Worm (Caenorhabditis elegans) whole organism, late embryonic: ENCODE data around the gene C54H2.4.

Experiments
- ceh-6 ChIP-seq: fragments of 200-800 bp; sonication (Bioruptor generic); optimal IDR thresholded peaks from 2 replicates; lab custom pipeline; 2018; ENCODE audit warnings: mild to moderate bottlenecking, missing genetic modification characterization, missing compliant biosample characterization
- dve-1 ChIP-seq: sonication (generic microtip); optimal IDR thresholded peaks from 2 replicates; lab custom pipeline; 2017; ENCODE audit warnings: antibody characterized with exemption, mild to moderate bottlenecking, missing genetic modification characterization, missing compliant biosample characterization
- lin-11 ChIP-seq: fragments of 200-800 bp; sonication (Bioruptor generic); optimal IDR thresholded peaks from 2 replicates; lab custom pipeline; 2018; ENCODE audit warnings: mild to moderate bottlenecking, missing genetic modification characterization, missing compliant biosample characterization
- nhr-11 ChIP-seq: fragments of 150-350 bp; optimal IDR thresholded peaks from 2 replicates; lab custom pipeline; 2014; ENCODE audit warnings: missing biosample characterization, missing genetic modification characterization
- odd-2 ChIP-seq: sonication (generic microtip); optimal IDR thresholded peaks from 2 replicates; lab custom pipeline; 2017; ENCODE audit warnings: antibody characterized with exemption, mild to moderate bottlenecking, missing genetic modification characterization, missing compliant biosample characterization
- pag-3 ChIP-seq: sonication (generic microtip); optimal IDR thresholded peaks from 2 replicates; lab custom pipeline; 2016; ENCODE audit warnings: missing compliant biosample characterization, missing genetic modification characterization, borderline replicate concordance
- pha-2 ChIP-seq: sonication (generic microtip); optimal IDR thresholded peaks from 2 replicates; lab custom pipeline; 2017; ENCODE audit warnings: mild to moderate bottlenecking, missing genetic modification characterization, missing compliant biosample characterization
- pha-4 ChIP-seq: fragments of 150-350 bp; optimal IDR thresholded peaks from 2 replicates; lab custom pipeline; 2018; ENCODE audit warnings: missing biosample characterization, missing genetic modification reagents, missing genetic modification characterization
- pqm-1 ChIP-seq: sonication (generic microtip); optimal IDR thresholded peaks from 2 replicates; lab custom pipeline; 2016; ENCODE audit warnings: missing genetic modification characterization, missing compliant biosample characterization
- tbx-2 ChIP-seq: sonication (generic microtip); optimal IDR thresholded peaks from 2 replicates; lab custom pipeline; 2016; ENCODE audit warnings: missing genetic modification characterization, missing compliant biosample characterization
- zip-5 ChIP-seq: sonication (generic microtip); optimal IDR thresholded peaks from 2 replicates; lab custom pipeline; 2016; ENCODE audit warnings: missing genetic modification characterization, missing compliant biosample characterization

DNA sequence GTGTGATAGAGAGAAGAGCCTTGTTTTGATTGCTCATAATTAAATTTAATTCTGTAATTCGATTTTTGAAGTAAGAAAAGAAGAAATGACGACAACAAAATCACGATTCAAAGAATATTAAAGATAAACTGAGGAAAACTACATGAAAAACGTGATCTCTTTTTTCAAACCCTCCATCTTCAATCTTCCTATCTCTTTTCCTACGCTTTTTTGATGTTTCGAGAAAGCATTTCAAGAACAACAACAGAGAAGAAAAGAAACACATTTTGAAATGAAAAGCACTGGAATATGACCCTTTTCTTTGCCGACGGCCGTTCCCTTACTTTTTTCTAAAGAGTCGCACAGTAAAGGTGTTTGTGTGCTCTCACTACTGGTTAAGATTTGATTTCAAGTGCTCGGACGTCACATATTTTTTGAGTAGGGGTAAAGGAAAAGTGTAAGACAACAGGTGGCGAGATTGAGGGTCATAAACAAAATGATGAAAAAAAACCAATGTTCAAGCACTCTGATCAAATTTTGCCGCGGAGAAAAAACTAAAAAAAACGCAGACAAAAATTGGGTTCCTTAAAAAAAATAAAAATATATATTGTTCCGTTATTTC is 35.4 kb upstream of the C54H2.4 start, which contains the start of gene F13D11.3:
- TF ChIP-seq pag-3 (tag; lab: Kevin White, UChicago) (no peak), pqm-1 (no peak), dve-1 (tag; lab: Kevin White, UChicago) (no peak), nhr-11 (tag; lab: Kevin White, UChicago) (no peak), lin-11 (tag; lab: Kevin White, UChicago) (no peak), odd-2 (tag; lab: Kevin White, UChicago) (no peak), pha-2 (tag; lab: Kevin White, UChicago) (no peak), tbx-2 (tag; lab: Kevin White, UChicago) (no peak), ceh-6 (GFP tag; lab: Kevin White, UChicago) (no peak), zip-5 (tag; lab: Kevin White, UChicago) (no peak), pha-4 (tag; lab: Kevin White, UChicago) (no peak)
